Fruit fly (Drosophila melanogaster): ENCODE data around the gene CG8209.

The CG8209 gene

DNA sequence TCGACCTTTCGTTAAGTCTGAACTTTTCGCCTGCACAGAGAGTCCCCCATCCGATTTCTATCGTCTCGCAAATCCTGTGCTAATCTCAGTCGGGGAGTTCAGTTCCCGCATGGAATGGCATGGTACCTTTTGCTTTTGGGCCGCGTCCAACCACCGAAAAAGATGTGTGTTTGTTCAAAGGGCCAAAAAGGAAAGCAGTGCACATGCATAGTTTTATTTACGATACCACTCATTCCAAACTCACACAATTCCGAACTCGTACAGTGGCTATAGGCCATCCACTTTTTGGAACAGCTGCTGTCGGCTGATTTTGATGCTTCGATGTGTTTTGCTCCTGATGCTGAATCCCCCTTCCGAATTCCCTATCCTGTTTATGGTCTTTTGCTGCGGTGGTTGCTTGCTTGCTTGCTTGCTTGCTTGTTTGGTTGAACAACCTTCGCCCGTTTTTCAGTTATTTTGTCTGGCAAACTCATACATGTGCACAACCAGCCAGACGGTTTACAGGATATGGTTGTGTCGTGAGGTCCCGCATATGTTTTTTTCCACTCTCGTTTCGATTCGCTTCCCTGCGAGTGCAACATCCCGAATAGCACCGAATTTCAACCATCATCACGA lies 8.5 kb downstream of the CG8209 start:
- TF ChIP-seq CG2712 (tag; optimal IDR thresholded peaks at IDR 0.05) = peak; percentile 1
- peak; percentile 38 for TF ChIP-seq nerfin-1 (tag; optimal IDR thresholded peaks at IDR 0.05)
- TF ChIP-seq B-H2 (GFP tag; optimal IDR thresholded peaks at IDR 0.05) = no peak
- no peak for TF ChIP-seq h (optimal IDR thresholded peaks at IDR 0.05)
- peak; percentile 73 for TF ChIP-seq gsb-n (tag; optimal IDR thresholded peaks at IDR 0.05)
- peak; percentile 52 for TF ChIP-seq oc (tag; optimal IDR thresholded peaks at IDR 0.05)
- peak; percentile 76 for TF ChIP-seq kni (GFP tag; optimal IDR thresholded peaks at IDR 0.05)
- TF ChIP-seq CG15601 (tag; optimal IDR thresholded peaks at IDR 0.05) = peak; percentile 2
- TF ChIP-seq D (optimal IDR thresholded peaks at IDR 0.05) = peak; percentile 77
- no peak for TF ChIP-seq D (GFP tag; optimal IDR thresholded peaks at IDR 0.05)
- TF ChIP-seq twi (tag; optimal IDR thresholded peaks at IDR 0.05) = peak; percentile 77
- TF ChIP-seq D19A (tag; optimal IDR thresholded peaks at IDR 0.05) = peak; percentile 12
- TF ChIP-seq ac (GFP tag; optimal IDR thresholded peaks at IDR 0.05) = peak; percentile 35
- peak; percentile 72 for TF ChIP-seq sens (GFP tag)
- no peak for TF ChIP-seq Dip3 (GFP tag; optimal IDR thresholded peaks at IDR 0.05)
- no peak for TF ChIP-seq CG13775 (GFP tag; optimal IDR thresholded peaks at IDR 0.05)
- no peak for TF ChIP-seq Blimp-1 (GFP tag; optimal IDR thresholded peaks at IDR 0.05)
- TF ChIP-seq D19B (GFP tag; optimal IDR thresholded peaks at IDR 0.05) = peak; percentile 37
- TF ChIP-seq cad (GFP tag; optimal IDR thresholded peaks at IDR 0.05) = peak; percentile 34
- TF ChIP-seq Drgx (GFP tag; IDR thresholded peaks at IDR 0.05) = no peak
- TF ChIP-seq kah (GFP tag; optimal IDR thresholded peaks at IDR 0.05) = peak; percentile 5
- peak; percentile 4 for TF ChIP-seq CG15479 (GFP tag; optimal IDR thresholded peaks at IDR 0.05)
- peak; percentile 8 for TF ChIP-seq CG5180 (GFP tag; optimal IDR thresholded peaks at IDR 0.05)
- peak; percentile 6 for TF ChIP-seq Deaf1 (tag; optimal IDR thresholded peaks at IDR 0.05)
- TF ChIP-seq gcm (GFP tag; optimal IDR thresholded peaks at IDR 0.05) = peak; percentile 4
- TF ChIP-seq CG3407 (GFP tag; optimal IDR thresholded peaks at IDR 0.05) = no peak
- TF ChIP-seq pros (GFP tag; optimal IDR thresholded peaks at IDR 0.05) = peak; percentile 93
- peak; percentile 39 for TF ChIP-seq CG31365 (tag; optimal IDR thresholded peaks at IDR 0.05)
- TF ChIP-seq cg (GFP tag; optimal IDR thresholded peaks at IDR 0.05) = peak; percentile 34
- peak; percentile 28 for TF ChIP-seq Med (GFP tag)
- peak; percentile 20 for TF ChIP-seq sqz (GFP tag; optimal IDR thresholded peaks at IDR 0.05)
- TF ChIP-seq da (GFP tag; optimal IDR thresholded peaks at IDR 0.05) = peak; percentile 21

DNA sequence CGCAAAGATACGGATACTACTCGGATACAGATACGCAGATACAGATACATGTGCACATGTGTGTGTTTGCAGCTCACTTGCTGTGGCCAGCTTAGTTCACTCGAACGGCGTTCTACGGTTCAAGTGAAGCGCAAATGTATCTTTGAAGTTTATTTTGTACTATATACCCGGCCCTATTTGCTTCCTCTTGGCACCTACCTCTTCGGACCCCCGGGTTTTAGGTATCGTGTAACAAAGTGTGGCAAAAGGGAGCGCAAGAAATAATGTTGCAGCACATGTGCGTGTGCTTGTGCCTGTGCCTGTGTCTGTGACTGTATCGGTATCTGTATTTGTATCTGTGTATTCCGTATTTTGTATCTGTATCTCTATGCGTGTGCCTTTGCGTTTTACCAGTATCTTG lies 12.2 kb downstream of the CG8209 start:
- TF ChIP-seq twi (tag; optimal IDR thresholded peaks at IDR 0.05) = peak; percentile 59
- peak; percentile 83 for TF ChIP-seq CG13894 (tag; optimal IDR thresholded peaks at IDR 0.05)
- TF ChIP-seq z (GFP tag; IDR thresholded peaks at IDR 0.05) = 0 out of 3 replicates have a peak, but pooled peaks have one; percentile 35
- peak; percentile 96 for TF ChIP-seq CG15479 (GFP tag; optimal IDR thresholded peaks at IDR 0.05)
- peak; percentile 56; the same call in 1 of the 3 replicates for TF ChIP-seq CG2199 (GFP tag; IDR thresholded peaks at IDR 0.05)
- no peak for TF ChIP-seq CG6654 (GFP tag; optimal IDR thresholded peaks at IDR 0.05)
- TF ChIP-seq Lpt (GFP tag; optimal IDR thresholded peaks at IDR 0.05) = peak; percentile 53
- peak; percentile 33 for TF ChIP-seq HLHmδ (GFP tag; optimal IDR thresholded peaks at IDR 0.05)
- TF ChIP-seq cg (GFP tag; optimal IDR thresholded peaks at IDR 0.05) = peak; percentile 84
- TF ChIP-seq unc-4 (GFP tag; IDR thresholded peaks at IDR 0.05; ENCODE audit: partially characterized antibody) = no peak
- no peak for TF ChIP-seq CG6813 (GFP tag; optimal IDR thresholded peaks at IDR 0.05)
- TF ChIP-seq toy (GFP tag; IDR thresholded peaks at IDR 0.05) = 0 out of 2 replicates have a peak, but pooled peaks have one; percentile 11
